Worm (Caenorhabditis elegans) whole organism, L1 larva: ENCODE measurements around the gene srh-276.

Experiments used
- C04F5.9 ChIP-seq: sonication (generic microtip); optimal IDR thresholded peaks from 2 replicates; lab custom pipeline; 2016; ENCODE audit warnings: missing genetic modification characterization, missing compliant biosample characterization
- C16A3.4 ChIP-seq: fragments of 150-350 bp; optimal IDR thresholded peaks from 2 replicates; lab custom pipeline; 2014; ENCODE audit warnings: missing biosample characterization, missing genetic modification characterization
- F16B12.6 ChIP-seq: fragments of 150-350 bp; optimal IDR thresholded peaks from 2 replicates; lab custom pipeline; 2014; ENCODE audit warnings: missing biosample characterization, missing genetic modification characterization
- Y116A8C.19 ChIP-seq: sonication (generic microtip); optimal IDR thresholded peaks from 2 replicates; lab custom pipeline; 2016; ENCODE audit warnings: missing compliant biosample characterization, missing genetic modification characterization, borderline replicate concordance
- aha-1 ChIP-seq: fragments of 150-350 bp; optimal IDR thresholded peaks from 2 replicates; lab custom pipeline; 2014; ENCODE audit warnings: missing biosample characterization, missing genetic modification characterization
- alr-1 ChIP-seq: fragments of 200-800 bp; sonication (Bioruptor generic); optimal IDR thresholded peaks from 2 replicates; lab custom pipeline; 2018; ENCODE audit warnings: borderline replicate concordance, mild to moderate bottlenecking, missing genetic modification characterization, missing compliant biosample characterization
- blmp-1 ChIP-seq: fragments of 150-350 bp; optimal IDR thresholded peaks from 2 replicates; lab custom pipeline; 2014; ENCODE audit warnings: missing biosample characterization, missing genetic modification characterization
- efl-1 ChIP-seq, 4 experiments: fragments of 150-350 bp; optimal IDR thresholded peaks in 3 of 4; peaks in 1 of 4; 1 replicate in 1 of 4; 2 replicates in 3 of 4; lab custom pipeline; 2014; ENCODE audit warnings: missing biosample characterization in 2 of 4, missing genetic modification characterization in 2 of 4, missing genetic modification reagents in 2 of 4
- elt-2 ChIP-seq: sonication (generic microtip); optimal IDR thresholded peaks from 2 replicates; lab custom pipeline; 2016; ENCODE audit warnings: missing genetic modification characterization, mild to moderate bottlenecking, inconsistent platforms, missing compliant biosample characterization, missing genetic modification reagents
- ets-5 ChIP-seq: fragments of 200-800 bp; sonication (Bioruptor generic); IDR thresholded peaks from 2 replicates; pipeline ENCODE4 v1.3.6; 2022; ENCODE audit warnings: missing genetic modification characterization, missing compliant biosample characterization
- fkh-4 ChIP-seq: sonication (generic microtip); optimal IDR thresholded peaks from 2 replicates; lab custom pipeline; 2016; ENCODE audit warnings: missing compliant biosample characterization, missing genetic modification characterization, borderline replicate concordance
- fkh-8 ChIP-seq: sonication (generic microtip); optimal IDR thresholded peaks from 2 replicates; lab custom pipeline; 2016; ENCODE audit warnings: mild to moderate bottlenecking, missing genetic modification characterization, missing compliant biosample characterization
- hlh-4 ChIP-seq: sonication (generic microtip); optimal IDR thresholded peaks from 2 replicates; lab custom pipeline; 2016; ENCODE audit warnings: mild to moderate bottlenecking, missing genetic modification characterization, missing compliant biosample characterization
- hpl-2 ChIP-seq: fragments of 150-350 bp; optimal IDR thresholded peaks from 2 replicates; lab custom pipeline; 2014; ENCODE audit warnings: missing biosample characterization, missing genetic modification reagents, missing genetic modification characterization
- irx-1 ChIP-seq: sonication (generic microtip); optimal IDR thresholded peaks from 2 replicates; lab custom pipeline; 2016; ENCODE audit warnings: missing genetic modification characterization, missing compliant biosample characterization
- isw-1 ChIP-seq: fragments of 200-800 bp; sonication (Bioruptor generic); IDR thresholded peaks from 2 replicates; pipeline ENCODE4 v1.3.6; 2022; ENCODE audit warnings: missing genetic modification characterization, missing compliant biosample characterization
- lin-14 ChIP-seq: fragments of 200-800 bp; sonication (Bioruptor generic); optimal IDR thresholded peaks from 2 replicates; lab custom pipeline; 2018; ENCODE audit warnings: mild to moderate bottlenecking, missing genetic modification characterization, moderate library complexity, missing compliant biosample characterization
- lin-15B ChIP-seq: fragments of 150-350 bp; sonication (generic microtip); optimal IDR thresholded peaks from 3 replicates; lab custom pipeline; 2014; ENCODE audit warnings: missing biosample characterization, missing genetic modification characterization
- lin-35 ChIP-seq, 2 experiments: fragments of 150-350 bp; optimal IDR thresholded peaks; 2 replicates each; lab custom pipeline; 2014; ENCODE audit warnings: missing biosample characterization in 2 of 2, missing genetic modification characterization in 2 of 2, missing genetic modification reagents in 2 of 2
- lin-39 ChIP-seq: fragments of 150-350 bp; optimal IDR thresholded peaks from 2 replicates; lab custom pipeline; 2014; ENCODE audit warnings: missing biosample characterization, missing genetic modification reagents, missing genetic modification characterization
- lir-3 ChIP-seq: sonication (generic microtip); optimal IDR thresholded peaks from 2 replicates; lab custom pipeline; 2016; ENCODE audit warnings: mild to moderate bottlenecking, missing genetic modification characterization, moderate library complexity, missing compliant biosample characterization; ENCODE audit not compliant: poor library complexity
- mef-2 ChIP-seq: fragments of 150-350 bp; optimal IDR thresholded peaks from 2 replicates; lab custom pipeline; 2014; ENCODE audit warnings: missing biosample characterization, missing genetic modification characterization
- nhr-237 ChIP-seq: fragments of 150-350 bp; optimal IDR thresholded peaks from 2 replicates; lab custom pipeline; 2014; ENCODE audit warnings: missing biosample characterization, missing genetic modification characterization
- nhr-28 ChIP-seq: fragments of 150-350 bp; optimal IDR thresholded peaks from 2 replicates; lab custom pipeline; 2014; ENCODE audit warnings: missing biosample characterization, missing genetic modification characterization
- nhr-47 ChIP-seq: sonication (generic microtip); optimal IDR thresholded peaks from 2 replicates; lab custom pipeline; 2016; ENCODE audit warnings: mild to moderate bottlenecking, missing genetic modification characterization, moderate library complexity, missing compliant biosample characterization
- nhr-71 ChIP-seq: sonication (generic microtip); optimal IDR thresholded peaks from 2 replicates; lab custom pipeline; 2016; ENCODE audit warnings: mild to moderate bottlenecking, missing genetic modification characterization, moderate library complexity, missing compliant biosample characterization
- nhr-76 ChIP-seq: sonication (generic microtip); optimal IDR thresholded peaks from 2 replicates; lab custom pipeline; 2017; ENCODE audit warnings: missing biosample characterization, missing genetic modification characterization
- nhr-85 ChIP-seq: sonication (generic microtip); peaks from one replicate; lab custom pipeline; 2016; ENCODE audit warnings: missing genetic modification characterization, inconsistent platforms, missing compliant biosample characterization
- pqm-1 ChIP-seq: sonication (generic microtip); optimal IDR thresholded peaks from 3 replicates; lab custom pipeline; 2017; ENCODE audit warnings: missing biosample characterization, missing genetic modification characterization
- snpc-4 ChIP-seq: fragments of 150-350 bp; optimal IDR thresholded peaks from 2 replicates; lab custom pipeline; 2014; ENCODE audit warnings: missing biosample characterization, missing genetic modification characterization
- sptf-1 ChIP-seq: fragments of 150-350 bp; optimal IDR thresholded peaks from 2 replicates; lab custom pipeline; 2014; ENCODE audit warnings: missing biosample characterization, missing genetic modification characterization
- unc-130 ChIP-seq: fragments of 150-350 bp; optimal IDR thresholded peaks from 2 replicates; lab custom pipeline; 2017; ENCODE audit warnings: missing biosample characterization, missing genetic modification characterization, inconsistent platforms
- unc-62 ChIP-seq: fragments of 150-350 bp; optimal IDR thresholded peaks from 2 replicates; lab custom pipeline; 2014; ENCODE audit warnings: missing biosample characterization, missing genetic modification reagents, missing genetic modification characterization
- vab-15 ChIP-seq: sonication (generic microtip); optimal IDR thresholded peaks from 2 replicates; lab custom pipeline; 2017; ENCODE audit warnings: missing genotype, mild to moderate bottlenecking, missing genetic modification characterization, missing compliant biosample characterization
- zag-1 ChIP-seq: fragments of 150-350 bp; optimal IDR thresholded peaks from 2 replicates; lab custom pipeline; 2014; ENCODE audit warnings: missing biosample characterization, missing genetic modification characterization
- zip-4 ChIP-seq: fragments of 200-800 bp; sonication (Bioruptor generic); optimal IDR thresholded peaks from 2 replicates; lab custom pipeline; 2018; ENCODE audit warnings: mild to moderate bottlenecking, missing genetic modification characterization, moderate library complexity, missing compliant biosample characterization

Gene srh-276

ce11 chrV:15533096-15533495 is 3.9 kb downstream of the srh-276 start, which contains the start of gene F21A3.11:
Gene F21A3.11 (minus strand): TSS chrV:15533212.
- TF ChIP-seq pqm-1 (tag; lab: Kevin White, UChicago), result no peak
- TF ChIP-seq mef-2, result no peak
- TF ChIP-seq elt-2 (tag; lab: Kevin White, UChicago), result peak; percentile 70
- TF ChIP-seq, all 84 proteins: peak for 1

ce11 chrV:15533864-15534263 is 4.7 kb downstream of the srh-276 start, which contains the start of gene F21A3.2:
Gene F21A3.2 (minus strand): TSS chrV:15533964.
- TF ChIP-seq ets-5 (GFP tag; lab: Robert Waterston, UW) (no peak), hlh-4 (tag; lab: Kevin White, UChicago) (no peak), C04F5.9 (tag; lab: Kevin White, UChicago) (no peak), lin-14 (GFP tag; lab: Kevin White, UChicago) (no peak), unc-62 (GFP tag; lab: Kevin White, UChicago) (no peak), snpc-4 (tag; lab: Kevin White, UChicago) (no peak), unc-130 (no peak), vab-15 (tag; lab: Kevin White, UChicago) (no peak), hpl-2 (GFP tag; lab: Kevin White, UChicago) (no peak), alr-1 (no peak), nhr-237 (tag; lab: Kevin White, UChicago) (no peak)
- TF ChIP-seq, all 84 proteins: peak for 0

DNA sequence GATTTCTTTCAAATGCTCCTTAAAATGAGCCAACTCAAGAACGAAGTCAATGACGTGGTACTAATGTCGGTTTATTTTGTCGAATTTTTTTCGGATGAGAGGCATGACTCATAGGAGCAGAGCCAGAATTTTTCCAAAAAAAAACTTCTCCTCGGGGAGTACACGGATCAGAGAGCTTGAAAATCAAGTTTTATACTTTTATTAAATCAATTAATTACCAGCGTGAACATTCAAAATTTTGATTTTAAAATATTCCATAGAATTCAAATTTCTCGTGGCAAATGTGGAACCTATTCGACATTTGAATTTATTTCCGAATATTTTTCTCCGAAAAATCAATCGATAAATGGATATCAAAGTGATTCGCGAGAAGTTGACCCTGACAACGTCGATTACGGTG is 7.2 kb downstream of the srh-276 start, which contains the start of gene F21A3.4:
F21A3.4 (plus strand) TSS at position 301 of the 400 bp plus-strand sequence.
- no peak for TF ChIP-seq lin-15B (tag; lab: Kevin White, UChicago)
- TF ChIP-seq nhr-71 (tag; lab: Kevin White, UChicago), result no peak
- TF ChIP-seq isw-1 (GFP tag; lab: Robert Waterston, UW), result no peak
- TF ChIP-seq efl-1 (optimal IDR thresholded peaks at IDR 0.05; lab: Kevin White, UChicago), result no peak
- TF ChIP-seq efl-1 (GFP tag; optimal IDR thresholded peaks at IDR 0.05 in 1 of 2; lab: Kevin White, UChicago), result peak in 1 of 2 experiments; percentile 59
- no peak for TF ChIP-seq nhr-28 (tag; lab: Kevin White, UChicago)
- no peak for TF ChIP-seq sptf-1 (tag; lab: Kevin White, UChicago)

DNA sequence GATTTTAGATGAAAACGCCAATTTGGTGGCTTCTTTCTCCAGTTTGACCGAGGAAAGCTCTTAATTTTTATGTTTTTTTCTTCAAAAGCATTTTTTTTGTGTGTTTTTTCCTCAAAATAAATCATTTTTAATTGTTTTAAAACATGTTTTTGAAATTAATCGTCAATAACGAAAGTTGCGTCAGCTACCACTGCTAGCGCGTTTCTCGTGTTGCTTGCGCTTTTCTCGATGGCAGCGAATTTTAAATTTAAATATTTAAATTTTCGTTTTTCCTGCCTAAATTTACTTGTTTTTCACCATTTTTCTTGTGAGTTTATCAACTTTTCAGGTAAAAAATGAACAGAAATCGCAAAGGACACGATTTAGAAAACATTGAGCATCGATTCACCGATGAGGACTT is 8.8 kb downstream of the srh-276 start, which contains the start of gene prde-1:
prde-1 (plus strand) TSS at position 322 of the 400 bp plus-strand sequence.
- TF ChIP-seq nhr-237 (tag; lab: Kevin White, UChicago) (no peak), C04F5.9 (tag; lab: Kevin White, UChicago) (no peak), aha-1 (tag; lab: Kevin White, UChicago) (no peak), efl-1 (optimal IDR thresholded peaks at IDR 0.05; lab: Kevin White, UChicago) (no peak), efl-1 (GFP tag; optimal IDR thresholded peaks at IDR 0.05 in 1 of 2; lab: Kevin White, UChicago) (no peak), fkh-8 (tag; lab: Kevin White, UChicago) (no peak), lin-39 (tag; lab: Kevin White, UChicago) (no peak), irx-1 (tag; lab: Kevin White, UChicago) (no peak), snpc-4 (tag; lab: Kevin White, UChicago) (no peak), hlh-4 (tag; lab: Kevin White, UChicago) (no peak), nhr-47 (tag; lab: Kevin White, UChicago) (no peak), blmp-1 (tag; lab: Kevin White, UChicago) (no peak), F16B12.6 (tag; lab: Kevin White, UChicago) (no peak), lir-3 (tag; lab: Kevin White, UChicago) (no peak)

ce11 chrV:15543252-15543651 is 14.1 kb downstream of the srh-276 start:
- TF ChIP-seq nhr-76 (tag; lab: Kevin White, UChicago) (no peak), fkh-4 (no peak), lin-35 (GFP tag; optimal IDR thresholded peaks at IDR 0.05; lab: Kevin White, UChicago) (no peak), Y116A8C.19 (tag; lab: Kevin White, UChicago) (no peak), nhr-85 (tag; lab: Kevin White, UChicago) (no peak), zag-1 (tag; lab: Kevin White, UChicago) (no peak), C16A3.4 (no peak), snpc-4 (tag; lab: Kevin White, UChicago) (no peak), vab-15 (tag; lab: Kevin White, UChicago) (no peak), zip-4 (GFP tag; lab: Kevin White, UChicago) (no peak)
- TF ChIP-seq, all 84 proteins: peak for 0
